Worm (Caenorhabditis elegans) whole organism, L4 larva: ENCODE data around the gene F12D9.2.

ENCODE experiments used
- dmd-8 ChIP-seq: fragments of 200-800 bp; sonication (Bioruptor generic); IDR thresholded peaks from 2 replicates; pipeline ENCODE4 v1.3.6; 2022; ENCODE audit warnings: missing genetic modification characterization, missing compliant biosample characterization
- lin-13 ChIP-seq: fragments of 150-350 bp; optimal IDR thresholded peaks from 2 replicates; lab custom pipeline; 2014; ENCODE audit warnings: missing biosample characterization, missing genetic modification reagents, missing genetic modification characterization

F12D9.2 gene

ce11 chrX:8597647-8598046 lies 49.2 kb downstream of the F12D9.2 start, which contains the start of gene F18E9.7 (continued):
- TF ChIP-seq lin-13 (GFP tag; lab: Kevin White, UChicago) (no peak), dmd-8 (GFP tag; lab: Robert Waterston, UW) (no peak)
